Fruit fly (Drosophila melanogaster) whole organism, embryonic: ENCODE results near the gene CG44000.

Experiments
- BtbVII ChIP-seq: fragments of 200-800 bp; sonication (Bioruptor generic); optimal IDR thresholded peaks from 3 replicates; lab custom pipeline; 2017; ENCODE audit warnings: missing biosample characterization, mild to moderate bottlenecking, missing genetic modification characterization
- Bteb2 ChIP-seq: fragments of 200-800 bp; sonication (Bioruptor generic); optimal IDR thresholded peaks from 2 replicates; lab custom pipeline; 2016; ENCODE audit warnings: missing biosample characterization, missing genetic modification characterization
- CG10321 ChIP-seq: fragments of 200-800 bp; sonication (Bioruptor generic); IDR thresholded peaks from 2 replicates; pipeline ENCODE4 v1.3.6; 2022; ENCODE audit warnings: missing biosample characterization, missing genetic modification characterization
- CG10565 ChIP-seq: fragments of 200-800 bp; sonication (Bioruptor generic); optimal IDR thresholded peaks from 3 replicates; lab custom pipeline; 2016; ENCODE audit warnings: missing biosample characterization, mild to moderate bottlenecking, missing genetic modification characterization
- CG10654 ChIP-seq: fragments of 200-800 bp; sonication (Bioruptor generic); optimal IDR thresholded peaks from 2 replicates; lab custom pipeline; 2016; ENCODE audit warnings: missing biosample characterization, missing genetic modification characterization
- CG11696 ChIP-seq: fragments of 200-800 bp; sonication (Bioruptor generic); IDR thresholded peaks from 2 replicates; pipeline ENCODE4 v1.3.6; 2022; ENCODE audit warnings: missing biosample characterization, missing genetic modification characterization
- CG17186 ChIP-seq: fragments of 200-800 bp; sonication (Bioruptor generic); optimal IDR thresholded peaks from 3 replicates; lab custom pipeline; 2017; ENCODE audit warnings: missing biosample characterization, missing genetic modification reagents, missing genetic modification characterization
- CG3995 ChIP-seq: fragments of 200-800 bp; sonication (Bioruptor generic); optimal IDR thresholded peaks from 3 replicates; lab custom pipeline; 2016; ENCODE audit warnings: missing biosample characterization, missing genetic modification characterization
- CG6654 ChIP-seq: fragments of 200-800 bp; sonication (Bioruptor generic); optimal IDR thresholded peaks from 2 replicates; lab custom pipeline; 2017; ENCODE audit warnings: missing biosample characterization, mild to moderate bottlenecking, missing genetic modification characterization
- CG7963 ChIP-seq: fragments of 200-800 bp; sonication (Bioruptor generic); IDR thresholded peaks from 3 replicates; pipeline ENCODE4 v1.3.6; 2022; ENCODE audit warnings: missing biosample characterization, missing genetic modification characterization; ENCODE audit not compliant: partially characterized antibody
- CG9609 ChIP-seq: fragments of 200-800 bp; sonication (Bioruptor generic); optimal IDR thresholded peaks from 3 replicates; lab custom pipeline; 2016; ENCODE audit warnings: missing biosample characterization, missing genetic modification characterization
- CG9817 ChIP-seq: fragments of 200-800 bp; sonication (Bioruptor generic); optimal IDR thresholded peaks from 2 replicates; lab custom pipeline; 2018; ENCODE audit warnings: missing biosample characterization, mild to moderate bottlenecking, missing genetic modification characterization, moderate library complexity
- CHES-1-like ChIP-seq: fragments of 200-800 bp; sonication (Bioruptor generic); optimal IDR thresholded peaks from 2 replicates; lab custom pipeline; 2016; ENCODE audit warnings: missing biosample characterization, missing genetic modification characterization
- CTCF ChIP-seq: fragments of 200-800 bp; sonication (Bioruptor generic); optimal IDR thresholded peaks from 2 replicates; lab custom pipeline; 2017; ENCODE audit warnings: missing biosample characterization, mild to moderate bottlenecking, missing genetic modification characterization, moderate library complexity
- HmgZ ChIP-seq: fragments of 200-800 bp; sonication (Bioruptor generic); optimal IDR thresholded peaks from 2 replicates; lab custom pipeline; 2018; ENCODE audit warnings: missing biosample characterization, mild to moderate bottlenecking, missing genetic modification characterization
- Hr78 ChIP-seq, 2 experiments: fragments of 200-800 bp in 1 of 2; fragments of >200 bp in 1 of 2; sonication (Bioruptor generic) in 1 of 2; optimal IDR thresholded peaks; 2 replicates each; lab custom pipeline; 2017 to 2019; ENCODE audit warnings: missing biosample characterization in 2 of 2, missing genetic modification characterization in 2 of 2, mild to moderate bottlenecking in 1 of 2, moderate library complexity in 1 of 2
- Kr ChIP-seq: fragments of 200-800 bp; sonication (Bioruptor generic); optimal IDR thresholded peaks from 2 replicates; lab custom pipeline; 2017; ENCODE audit warnings: missing biosample characterization, mild to moderate bottlenecking, missing genetic modification characterization
- Lim3 ChIP-seq: fragments of 200-800 bp; sonication (Bioruptor generic); IDR thresholded peaks from 2 replicates; pipeline ENCODE4 v1.3.6; 2022; ENCODE audit warnings: missing biosample characterization, missing genetic modification characterization
- Nf-YB ChIP-seq: fragments of 200-800 bp; sonication (Bioruptor generic); optimal IDR thresholded peaks from 3 replicates; lab custom pipeline; 2019; ENCODE audit warnings: missing biosample characterization, mild to moderate bottlenecking, missing genetic modification characterization, moderate library complexity
- PHDP ChIP-seq: fragments of 200-800 bp; sonication (Bioruptor generic); optimal IDR thresholded peaks from 3 replicates; lab custom pipeline; 2018; ENCODE audit warnings: missing biosample characterization, mild to moderate bottlenecking, missing genetic modification characterization, moderate library complexity
- Poxn ChIP-seq: fragments of 200-800 bp; sonication (Bioruptor generic); IDR thresholded peaks from 2 replicates; pipeline ENCODE4 v1.3.6; 2022; ENCODE audit warnings: missing biosample characterization, missing genetic modification characterization
- Rx ChIP-seq: fragments of 200-800 bp; sonication (Bioruptor generic); IDR thresholded peaks from 2 replicates; pipeline ENCODE4 v1.3.6; 2022; ENCODE audit warnings: missing biosample characterization, missing genetic modification characterization
- Scr ChIP-seq: fragments of 200-800 bp; sonication (Bioruptor generic); IDR thresholded peaks from 2 replicates; pipeline ENCODE4 v1.3.6; 2022; ENCODE audit warnings: missing biosample characterization, missing genetic modification characterization; ENCODE audit not compliant: partially characterized antibody
- Sox100B ChIP-seq: fragments of 200-800 bp; sonication (Bioruptor generic); optimal IDR thresholded peaks from 3 replicates; lab custom pipeline; 2018; ENCODE audit warnings: missing biosample characterization, mild to moderate bottlenecking, missing genetic modification characterization
- Ssrp ChIP-seq: fragments of 200-800 bp; sonication (Bioruptor generic); optimal IDR thresholded peaks from 2 replicates; lab custom pipeline; 2018; ENCODE audit warnings: missing biosample characterization, mild to moderate bottlenecking, missing genetic modification characterization, moderate library complexity
- Trl ChIP-seq, 3 experiments: fragments of >200 bp in 2 of 3; fragments of 200-800 bp in 1 of 3; sonication (Bioruptor generic) in 1 of 3; optimal IDR thresholded peaks; 2 replicates in 1 of 3; 3 replicates in 2 of 3; lab custom pipeline; 2016 to 2017; ENCODE audit warnings: missing biosample characterization in 1 of 3, missing genetic modification characterization in 1 of 3
- aop ChIP-seq: fragments of 200-800 bp; sonication (Bioruptor generic); IDR thresholded peaks from 2 replicates; pipeline ENCODE4 v1.3.6; 2022; ENCODE audit warnings: missing biosample characterization, missing genetic modification characterization
- ash1 ChIP-seq: fragments of 200-800 bp; sonication (Bioruptor generic); optimal IDR thresholded peaks from 2 replicates; lab custom pipeline; 2018; ENCODE audit warnings: missing biosample characterization, mild to moderate bottlenecking, missing genetic modification characterization
- bab2 ChIP-seq: fragments of 200-800 bp; sonication (Bioruptor generic); optimal IDR thresholded peaks from 2 replicates; lab custom pipeline; 2016; ENCODE audit warnings: missing biosample characterization, missing genetic modification characterization
- btn ChIP-seq: fragments of 200-800 bp; sonication (Bioruptor generic); optimal IDR thresholded peaks from 2 replicates; lab custom pipeline; 2016; ENCODE audit warnings: missing biosample characterization, missing genetic modification characterization
- cad ChIP-seq: fragments of >200 bp; optimal IDR thresholded peaks from 2 replicates; lab custom pipeline; 2017; ENCODE audit warnings: missing biosample characterization, missing genetic modification characterization
- caup ChIP-seq: fragments of 200-800 bp; sonication (Bioruptor generic); optimal IDR thresholded peaks from 3 replicates; lab custom pipeline; 2017; ENCODE audit warnings: missing biosample characterization, mild to moderate bottlenecking, missing genetic modification characterization, moderate library complexity; ENCODE audit not compliant: severe bottlenecking
- dpn ChIP-seq, 2 experiments: fragments of 200-800 bp; sonication (Bioruptor generic); optimal IDR thresholded peaks; 3 replicates each; lab custom pipeline; 2016; ENCODE audit warnings: missing biosample characterization in 2 of 2, missing genetic modification characterization in 2 of 2
- fd3F ChIP-seq: fragments of 200-800 bp; sonication (Bioruptor generic); optimal IDR thresholded peaks from 2 replicates; lab custom pipeline; 2018; ENCODE audit warnings: missing biosample characterization, mild to moderate bottlenecking, missing genetic modification characterization, moderate library complexity
- fd64A ChIP-seq: fragments of 200-800 bp; sonication (Bioruptor generic); optimal IDR thresholded peaks from 3 replicates; lab custom pipeline; 2018; ENCODE audit warnings: missing biosample characterization, mild to moderate bottlenecking, missing genetic modification characterization
- gcm ChIP-seq: fragments of 200-800 bp; sonication (Bioruptor generic); optimal IDR thresholded peaks from 2 replicates; lab custom pipeline; 2019; ENCODE audit warnings: missing biosample characterization, mild to moderate bottlenecking, missing genetic modification characterization, moderate library complexity
- gem ChIP-seq: fragments of 200-800 bp; sonication (Bioruptor generic); optimal IDR thresholded peaks from 2 replicates; lab custom pipeline; 2019; ENCODE audit warnings: missing biosample characterization, mild to moderate bottlenecking, missing genetic modification characterization, moderate library complexity
- hbn ChIP-seq: fragments of 200-800 bp; sonication (Bioruptor generic); IDR thresholded peaks from 2 replicates; pipeline ENCODE4 v1.3.6; 2022; ENCODE audit warnings: missing biosample characterization, missing genetic modification characterization; ENCODE audit not compliant: partially characterized antibody
- her ChIP-seq: fragments of 200-800 bp; sonication (Bioruptor generic); optimal IDR thresholded peaks from 2 replicates; lab custom pipeline; 2016; ENCODE audit warnings: missing biosample characterization, missing genetic modification characterization
- hth ChIP-seq: fragments of >200 bp; optimal IDR thresholded peaks from 2 replicates; lab custom pipeline; 2017; ENCODE audit warnings: inconsistent platforms
- insv ChIP-seq, 2 experiments: fragments of 200-800 bp; sonication (Bioruptor generic); optimal IDR thresholded peaks; 3 replicates each; lab custom pipeline; 2016 to 2018; ENCODE audit warnings: missing biosample characterization in 2 of 2, missing genetic modification characterization in 2 of 2
- jing ChIP-seq: fragments of 200-800 bp; sonication (Bioruptor generic); optimal IDR thresholded peaks from 2 replicates; lab custom pipeline; 2018; ENCODE audit warnings: missing biosample characterization, mild to moderate bottlenecking, missing genetic modification characterization
- klu ChIP-seq: fragments of 200-800 bp; sonication (Bioruptor generic); IDR thresholded peaks from 2 replicates; pipeline ENCODE4 v1.3.6; 2022; ENCODE audit warnings: missing biosample characterization, missing genetic modification characterization
- kni ChIP-seq: fragments of 200-800 bp; sonication (Bioruptor generic); optimal IDR thresholded peaks from 3 replicates; lab custom pipeline; 2017; ENCODE audit warnings: mild to moderate bottlenecking, missing biosample characterization, missing genetic modification reagents, missing genetic modification characterization
- lmd ChIP-seq: fragments of 200-800 bp; sonication (Bioruptor generic); IDR thresholded peaks from 2 replicates; pipeline ENCODE4 v1.3.6; 2022; ENCODE audit warnings: missing biosample characterization, missing genetic modification characterization
- odd ChIP-seq: fragments of 200-800 bp; sonication (Bioruptor generic); optimal IDR thresholded peaks from 2 replicates; lab custom pipeline; 2017; ENCODE audit warnings: missing biosample characterization, mild to moderate bottlenecking, missing genetic modification characterization
- seq ChIP-seq: fragments of 200-800 bp; sonication (Bioruptor generic); IDR thresholded peaks from 2 replicates; pipeline ENCODE4 v1.3.6; 2022; ENCODE audit warnings: missing biosample characterization, missing genetic modification characterization
- tgo ChIP-seq: fragments of 200-800 bp; sonication (Bioruptor generic); IDR thresholded peaks from 3 replicates; pipeline ENCODE4 v1.3.6; 2022; ENCODE audit warnings: missing biosample characterization, missing genetic modification characterization
- tio ChIP-seq: fragments of 200-800 bp; sonication (Bioruptor generic); optimal IDR thresholded peaks from 2 replicates; lab custom pipeline; 2017; ENCODE audit warnings: missing biosample characterization, missing genetic modification characterization, inconsistent platforms
- twi ChIP-seq: fragments of 200-800 bp; optimal IDR thresholded peaks from 2 replicates; lab custom pipeline; 2019; ENCODE audit warnings: missing biosample characterization, mild to moderate bottlenecking, missing genetic modification characterization, moderate library complexity
- vnd ChIP-seq: fragments of 200-800 bp; sonication (Bioruptor generic); IDR thresholded peaks from 3 replicates; pipeline ENCODE4 v1.3.6; 2022; ENCODE audit warnings: missing biosample characterization, missing genetic modification characterization; ENCODE audit not compliant: partially characterized antibody

CG44000 gene

DNA sequence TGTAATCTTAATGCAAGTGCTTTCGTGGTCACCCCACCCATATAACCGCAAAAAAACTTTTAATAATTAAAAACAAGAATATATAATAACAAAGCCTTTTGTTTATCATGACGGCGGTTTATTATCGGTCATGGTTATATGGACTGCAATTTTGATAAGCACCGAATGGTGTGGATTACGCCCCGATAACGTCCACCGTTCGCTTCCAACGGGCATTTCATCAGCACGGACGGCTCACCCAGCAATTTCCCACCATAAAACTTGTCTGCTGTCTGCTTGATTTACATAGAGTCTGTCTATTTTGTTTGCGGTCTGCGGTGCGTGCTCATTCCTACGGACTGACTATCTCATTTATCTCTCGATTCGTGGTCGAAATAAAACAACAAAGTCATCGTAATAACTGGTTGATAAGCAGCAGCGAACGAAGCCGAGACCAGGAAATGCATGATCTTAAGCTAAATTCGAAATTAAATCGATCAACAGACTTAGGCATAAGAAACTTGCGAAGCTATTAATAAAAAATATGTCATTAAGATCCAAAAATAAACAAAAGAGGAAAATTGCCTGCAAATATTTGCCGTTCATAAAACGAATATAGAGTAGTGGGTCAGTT is 52.4 kb downstream of the CG44000 start (continued):
- TF ChIP-seq CG9609 (GFP tag; lab: Kevin White, UChicago), result no peak
- TF ChIP-seq kni (GFP tag; lab: Kevin White, UChicago), result no peak
- no peak for TF ChIP-seq CG10654 (GFP tag; lab: Kevin White, UChicago)
- TF ChIP-seq her (GFP tag; lab: Kevin White, UChicago), result no peak
- TF ChIP-seq BtbVII, result peak; percentile 15
- no peak for TF ChIP-seq seq (GFP tag; lab: Robert Waterston, UW)
- no peak for TF ChIP-seq Trl (optimal IDR thresholded peaks at IDR 0.05; lab: Kevin White, UChicago)
- no peak for TF ChIP-seq Trl (GFP tag; optimal IDR thresholded peaks at IDR 0.05; lab: Kevin White, UChicago)
- TF ChIP-seq Hr78 (GFP tag; optimal IDR thresholded peaks at IDR 0.05; lab: Kevin White, UChicago), result no peak
- TF ChIP-seq Rx (GFP tag; lab: Robert Waterston, UW), result no peak
- no peak for TF ChIP-seq klu (GFP tag; lab: Robert Waterston, UW)
- no peak for TF ChIP-seq twi (tag; lab: Kevin White, UChicago)
- no peak for TF ChIP-seq CG11696 (GFP tag; lab: Robert Waterston, UW)
- no peak for TF ChIP-seq gem (tag; lab: Kevin White, UChicago)
- TF ChIP-seq CG10321, result no peak
- no peak for TF ChIP-seq Nf-YB (GFP tag; lab: Kevin White, UChicago)
- no peak for TF ChIP-seq dpn (GFP tag; optimal IDR thresholded peaks at IDR 0.05; lab: Kevin White, UChicago)
- TF ChIP-seq gcm (GFP tag; lab: Kevin White, UChicago), result no peak
- no peak for TF ChIP-seq ash1 (GFP tag; lab: Kevin White, UChicago)
- TF ChIP-seq CHES-1-like (GFP tag; lab: Kevin White, UChicago), result no peak
- no peak for TF ChIP-seq btn (GFP tag; lab: Kevin White, UChicago)
- no peak for TF ChIP-seq hth (lab: Kevin White, UChicago)
- TF ChIP-seq CG9817 (tag; lab: Kevin White, UChicago), result no peak
- TF ChIP-seq Scr (GFP tag; lab: Robert Waterston, UW), result no peak
- TF ChIP-seq odd, result no peak
- no peak for TF ChIP-seq bab2
- TF ChIP-seq fd64A (GFP tag; lab: Kevin White, UChicago), result no peak
- TF ChIP-seq hbn, result no peak
- no peak for TF ChIP-seq jing (GFP tag; lab: Kevin White, UChicago)
- TF ChIP-seq Ssrp (tag; lab: Kevin White, UChicago), result no peak
- no peak for TF ChIP-seq fd3F (GFP tag; lab: Kevin White, UChicago)
- TF ChIP-seq tio (GFP tag; lab: Kevin White, UChicago), result no peak
- TF ChIP-seq HmgZ, result peak; percentile 2
- no peak for TF ChIP-seq CTCF (GFP tag; lab: Kevin White, UChicago)
- TF ChIP-seq cad (GFP tag; lab: Kevin White, UChicago), result no peak
- no peak for TF ChIP-seq CG10565 (GFP tag; lab: Kevin White, UChicago)
- no peak for TF ChIP-seq Sox100B (GFP tag; lab: Kevin White, UChicago)
- TF ChIP-seq insv (GFP tag; optimal IDR thresholded peaks at IDR 0.05; lab: Kevin White, UChicago), result no peak
- TF ChIP-seq tgo (GFP tag; lab: Robert Waterston, UW), result no peak
- no peak for TF ChIP-seq caup (GFP tag; lab: Kevin White, UChicago)
- TF ChIP-seq vnd, result no peak
- no peak for TF ChIP-seq aop
- TF ChIP-seq CG6654, result no peak
- TF ChIP-seq Bteb2, result no peak
- TF ChIP-seq Kr, result no peak
- TF ChIP-seq Lim3 (GFP tag; lab: Robert Waterston, UW), result no peak
- TF ChIP-seq Poxn (GFP tag; lab: Robert Waterston, UW), result no peak
- no peak for TF ChIP-seq lmd (GFP tag; lab: Robert Waterston, UW)
- no peak for TF ChIP-seq CG3995 (GFP tag; lab: Kevin White, UChicago)
- peak; percentile 23 for TF ChIP-seq PHDP (tag; lab: Kevin White, UChicago)
- no peak for TF ChIP-seq CG17186
- TF ChIP-seq CG7963 (GFP tag; lab: Robert Waterston, UW), result no peak
